Fruit fly (Drosophila melanogaster): Measurements from ENCODE around the gene Cf2.
A peak's percentile ranks its signal among the peaks of the same experiment; 100 is the strongest.

Gene Cf2

dm6 chr2L:4907986-4908385 lies 25.1 kb upstream of the Cf2 start (continued):
- TF ChIP-seq CG1024 (GFP tag; IDR thresholded peaks at IDR 0.05) (peak; percentile 75), CG32532 (GFP tag; IDR thresholded peaks at IDR 0.05) (no peak), lab (GFP tag; optimal IDR thresholded peaks at IDR 0.05) (peak; percentile 69), caup (GFP tag; optimal IDR thresholded peaks at IDR 0.05; ENCODE audit: severe bottlenecking) (peak; percentile 5), amos (GFP tag; IDR thresholded peaks at IDR 0.05; ENCODE audit: partially characterized antibody) (no peak), zen (tag; optimal IDR thresholded peaks at IDR 0.05) (peak; percentile 55), CG9876 (GFP tag; optimal IDR thresholded peaks at IDR 0.05) (no peak), al (GFP tag; IDR thresholded peaks at IDR 0.05) (no peak), CG13624 (GFP tag; optimal IDR thresholded peaks at IDR 0.05) (no peak), CG11093 (GFP tag; IDR thresholded peaks at IDR 0.05) (0 out of 3 replicates have a peak, but pooled peaks have one; percentile 17), tin (GFP tag; optimal IDR thresholded peaks at IDR 0.05) (peak; percentile 53), Mad (GFP tag; optimal IDR thresholded peaks at IDR 0.05) (peak; percentile 28), CG7372 (GFP tag; IDR thresholded peaks at IDR 0.05) (peak; percentile 31; the same call in 1 of the 2 replicates), CG3847 (GFP tag; IDR thresholded peaks at IDR 0.05) (no peak), ab (GFP tag; optimal IDR thresholded peaks at IDR 0.05) (no peak), CG15696 (tag; optimal IDR thresholded peaks at IDR 0.05) (peak; percentile 8), B-H2 (GFP tag; optimal IDR thresholded peaks at IDR 0.05) (no peak), CG9932 (GFP tag; IDR thresholded peaks at IDR 0.05) (no peak), prd (optimal IDR thresholded peaks at IDR 0.05) (no peak), prd (GFP tag; IDR thresholded peaks at IDR 0.05) (peak; percentile 67), en (GFP tag; optimal IDR thresholded peaks at IDR 0.05) (no peak), Poxn (GFP tag; IDR thresholded peaks at IDR 0.05) (no peak), CG2875 (GFP tag; optimal IDR thresholded peaks at IDR 0.05) (peak; percentile 74), CG31388 (GFP tag; optimal IDR thresholded peaks at IDR 0.05) (no peak), nom (GFP tag; optimal IDR thresholded peaks at IDR 0.05) (no peak), HLH54F (GFP tag; optimal IDR thresholded peaks at IDR 0.05) (no peak), ro (GFP tag; IDR thresholded peaks at IDR 0.05) (no peak), zen2 (GFP tag; IDR thresholded peaks at IDR 0.05; ENCODE audit: partially characterized antibody) (no peak), CG2129 (GFP tag; IDR thresholded peaks at IDR 0.05; ENCODE audit: partially characterized antibody) (no peak), fd102C (GFP tag; optimal IDR thresholded peaks at IDR 0.05) (no peak), sens (GFP tag) (peak; percentile 90), CG16863 (GFP tag; optimal IDR thresholded peaks at IDR 0.05) (no peak), sima (GFP tag; optimal IDR thresholded peaks at IDR 0.05) (no peak), Lhr (GFP tag; optimal IDR thresholded peaks at IDR 0.05) (peak; percentile 11), C15 (GFP tag; IDR thresholded peaks at IDR 0.05) (0 out of 3 replicates have a peak, but pooled peaks have one; percentile 31), CG31441 (GFP tag; IDR thresholded peaks at IDR 0.05) (peak; percentile 93), Fer3 (tag; optimal IDR thresholded peaks at IDR 0.05) (peak; percentile 74), CG18764 (GFP tag; optimal IDR thresholded peaks at IDR 0.05) (peak; percentile 41), Rx (GFP tag; IDR thresholded peaks at IDR 0.05) (no peak), CG10147 (GFP tag; optimal IDR thresholded peaks at IDR 0.05) (peak; percentile 49), Xbp1 (GFP tag; optimal IDR thresholded peaks at IDR 0.05) (peak; percentile 77), oc (tag; optimal IDR thresholded peaks at IDR 0.05) (peak; percentile 64), CG10565 (GFP tag; optimal IDR thresholded peaks at IDR 0.05) (no peak), vnd (GFP tag; IDR thresholded peaks at IDR 0.05; ENCODE audit: partially characterized antibody) (no peak), bigmax (GFP tag; optimal IDR thresholded peaks at IDR 0.05) (no peak), CG4730 (GFP tag; IDR thresholded peaks at IDR 0.05) (peak; percentile 57; the same call in 1 of the 2 replicates), CG15479 (GFP tag; optimal IDR thresholded peaks at IDR 0.05) (no peak), wek (GFP tag; optimal IDR thresholded peaks at IDR 0.05) (peak; percentile 43), CG3838 (GFP tag; optimal IDR thresholded peaks at IDR 0.05) (no peak), CG8359 (GFP tag; optimal IDR thresholded peaks at IDR 0.05; ENCODE audit: borderline replicate concordance) (peak; percentile 20), dmrt11E (tag; optimal IDR thresholded peaks at IDR 0.05) (peak; percentile 7)
